Fruit fly (Drosophila melanogaster): ENCODE data around the gene ND-PDSW.
A peak's percentile ranks its signal among the peaks of the same experiment; 100 is the strongest.

ND-PDSW gene

dm6 chr2L:3438078-3438477 is 27.9 kb upstream of the ND-PDSW start:
- no peak for TF ChIP-seq Pif1B (GFP tag; optimal IDR thresholded peaks at IDR 0.05)
- TF ChIP-seq fd96Ca (GFP tag; IDR thresholded peaks at IDR 0.05): no peak
- no peak for TF ChIP-seq Ets98B (GFP tag; IDR thresholded peaks at IDR 0.05)
- TF ChIP-seq Snoo (tag; optimal IDR thresholded peaks at IDR 0.05): no peak
- TF ChIP-seq CG4496 (GFP tag; IDR thresholded peaks at IDR 0.05): no peak
- no peak for TF ChIP-seq CG10348 (GFP tag; IDR thresholded peaks at IDR 0.05)
- no peak for TF ChIP-seq CG34367 (tag; optimal IDR thresholded peaks at IDR 0.05)
- no peak for TF ChIP-seq CG8159 (tag; optimal IDR thresholded peaks at IDR 0.05)
- no peak for TF ChIP-seq rn (GFP tag; IDR thresholded peaks at IDR 0.05)

- no peak for TF ChIP-seq Pif1A (GFP tag; optimal IDR thresholded peaks at IDR 0.05)
- TF ChIP-seq CG14655 (GFP tag; optimal IDR thresholded peaks at IDR 0.05): peak; percentile 21
Observed at dm6 chr2L:3439502-3439901, 26.5 kb upstream of the ND-PDSW start.

- peak; percentile 63 for TF ChIP-seq CG17806 (tag; optimal IDR thresholded peaks at IDR 0.05)
- TF ChIP-seq Snoo (tag; optimal IDR thresholded peaks at IDR 0.05): no peak
- TF ChIP-seq CG13204 (GFP tag; optimal IDR thresholded peaks at IDR 0.05): peak; percentile 25
- TF ChIP-seq CG8159 (tag; optimal IDR thresholded peaks at IDR 0.05): peak; percentile 62
- no peak for TF ChIP-seq Pif1A (GFP tag; optimal IDR thresholded peaks at IDR 0.05)
- TF ChIP-seq CG14655 (GFP tag; optimal IDR thresholded peaks at IDR 0.05): peak; percentile 80
- peak; percentile 90 for TF ChIP-seq CG4496 (GFP tag; IDR thresholded peaks at IDR 0.05)
- no peak for TF ChIP-seq Pif1B (GFP tag; optimal IDR thresholded peaks at IDR 0.05)
- TF ChIP-seq CG9948 (tag; optimal IDR thresholded peaks at IDR 0.05): peak; percentile 52
- peak; percentile 92 for TF ChIP-seq Ets98B (GFP tag; IDR thresholded peaks at IDR 0.05)
- TF ChIP-seq EcR (GFP tag; optimal IDR thresholded peaks at IDR 0.05): no peak
- TF ChIP-seq CG8301 (tag; optimal IDR thresholded peaks at IDR 0.05): peak; percentile 76
- TF ChIP-seq CG34367 (tag; optimal IDR thresholded peaks at IDR 0.05): no peak
- TF ChIP-seq CG32121 (GFP tag; IDR thresholded peaks at IDR 0.05): peak; percentile 92
- peak; percentile 93 for TF ChIP-seq fd96Ca (GFP tag; IDR thresholded peaks at IDR 0.05)
- TF ChIP-seq gl (tag; optimal IDR thresholded peaks at IDR 0.05): peak; percentile 60
- peak; percentile 60 for TF ChIP-seq CG15710 (tag; optimal IDR thresholded peaks at IDR 0.05)
- peak; percentile 82 for TF ChIP-seq CG12605 (GFP tag; IDR thresholded peaks at IDR 0.05)
- TF ChIP-seq rn (GFP tag; IDR thresholded peaks at IDR 0.05): peak; percentile 83
- peak; percentile 24; the same call in 1 of the 2 replicates for TF ChIP-seq CG10348 (GFP tag; IDR thresholded peaks at IDR 0.05)
- TF ChIP-seq D1 (tag; optimal IDR thresholded peaks at IDR 0.05): no peak
Observed at dm6 chr2L:3440322-3440721, 25.6 kb upstream of the ND-PDSW start.

dm6 chr2L:3441158-3441557 is 24.8 kb upstream of the ND-PDSW start:
- no peak for TF ChIP-seq CG8301 (tag; optimal IDR thresholded peaks at IDR 0.05)
- TF ChIP-seq D1 (tag; optimal IDR thresholded peaks at IDR 0.05): no peak
- TF ChIP-seq CG4496 (GFP tag; IDR thresholded peaks at IDR 0.05): no peak
- TF ChIP-seq CG32121 (GFP tag; IDR thresholded peaks at IDR 0.05): no peak
- TF ChIP-seq Snoo (tag; optimal IDR thresholded peaks at IDR 0.05): no peak
- TF ChIP-seq EcR (GFP tag; optimal IDR thresholded peaks at IDR 0.05): no peak
- no peak for TF ChIP-seq CG10348 (GFP tag; IDR thresholded peaks at IDR 0.05)
- TF ChIP-seq CG13204 (GFP tag; optimal IDR thresholded peaks at IDR 0.05): no peak
- TF ChIP-seq CG12605 (GFP tag; IDR thresholded peaks at IDR 0.05): no peak
- no peak for TF ChIP-seq Pif1B (GFP tag; optimal IDR thresholded peaks at IDR 0.05)
- TF ChIP-seq Pif1A (GFP tag; optimal IDR thresholded peaks at IDR 0.05): no peak
- TF ChIP-seq CG14655 (GFP tag; optimal IDR thresholded peaks at IDR 0.05): no peak
- TF ChIP-seq rn (GFP tag; IDR thresholded peaks at IDR 0.05): no peak
- no peak for TF ChIP-seq CG34367 (tag; optimal IDR thresholded peaks at IDR 0.05)
- TF ChIP-seq CG8159 (tag; optimal IDR thresholded peaks at IDR 0.05): no peak
- no peak for TF ChIP-seq gl (tag; optimal IDR thresholded peaks at IDR 0.05)
- no peak for TF ChIP-seq CG9948 (tag; optimal IDR thresholded peaks at IDR 0.05)

dm6 chr2L:3441673-3442072 is 24.3 kb upstream of the ND-PDSW start:
- no peak for TF ChIP-seq CG34367 (tag; optimal IDR thresholded peaks at IDR 0.05)
- peak; percentile 23 for TF ChIP-seq CG17806 (tag; optimal IDR thresholded peaks at IDR 0.05)
- TF ChIP-seq CG4496 (GFP tag; IDR thresholded peaks at IDR 0.05): peak; percentile 63; the same call in 2 of the 3 replicates
- TF ChIP-seq Ets98B (GFP tag; IDR thresholded peaks at IDR 0.05): peak; percentile 56
- TF ChIP-seq CG32121 (GFP tag; IDR thresholded peaks at IDR 0.05): peak; percentile 63
- TF ChIP-seq CG9948 (tag; optimal IDR thresholded peaks at IDR 0.05): peak; percentile 8
- TF ChIP-seq CG13204 (GFP tag; optimal IDR thresholded peaks at IDR 0.05): no peak
- peak; percentile 8 for TF ChIP-seq Pif1A (GFP tag; optimal IDR thresholded peaks at IDR 0.05)
- TF ChIP-seq Snoo (tag; optimal IDR thresholded peaks at IDR 0.05): no peak
- TF ChIP-seq CG8159 (tag; optimal IDR thresholded peaks at IDR 0.05): no peak
- peak; percentile 58 for TF ChIP-seq CG14655 (GFP tag; optimal IDR thresholded peaks at IDR 0.05)
- TF ChIP-seq CG12605 (GFP tag; IDR thresholded peaks at IDR 0.05): peak; percentile 21; the same call in 1 of the 2 replicates
- peak; percentile 59 for TF ChIP-seq CG8301 (tag; optimal IDR thresholded peaks at IDR 0.05)

- TF ChIP-seq CG32121 (GFP tag; IDR thresholded peaks at IDR 0.05) (peak; percentile 79), CG15710 (tag; optimal IDR thresholded peaks at IDR 0.05) (peak; percentile 70), CG17806 (tag; optimal IDR thresholded peaks at IDR 0.05) (peak; percentile 73), CG4496 (GFP tag; IDR thresholded peaks at IDR 0.05) (peak; percentile 88), Pif1A (GFP tag; optimal IDR thresholded peaks at IDR 0.05) (no peak), CG13204 (GFP tag; optimal IDR thresholded peaks at IDR 0.05) (no peak), Pif1B (GFP tag; optimal IDR thresholded peaks at IDR 0.05) (no peak), EcR (GFP tag; optimal IDR thresholded peaks at IDR 0.05) (no peak), rn (GFP tag; IDR thresholded peaks at IDR 0.05) (peak; percentile 73), CG8159 (tag; optimal IDR thresholded peaks at IDR 0.05) (no peak), CG9948 (tag; optimal IDR thresholded peaks at IDR 0.05) (peak; percentile 71), fd96Ca (GFP tag; IDR thresholded peaks at IDR 0.05) (peak; percentile 89), CG12605 (GFP tag; IDR thresholded peaks at IDR 0.05) (peak; percentile 80), D1 (tag; optimal IDR thresholded peaks at IDR 0.05) (peak; percentile 11), Ets98B (GFP tag; IDR thresholded peaks at IDR 0.05) (peak; percentile 88), Snoo (tag; optimal IDR thresholded peaks at IDR 0.05) (peak; percentile 43), CG8301 (tag; optimal IDR thresholded peaks at IDR 0.05) (peak; percentile 84), CG34367 (tag; optimal IDR thresholded peaks at IDR 0.05) (peak; percentile 69), CG10348 (GFP tag; IDR thresholded peaks at IDR 0.05) (peak; percentile 27; the same call in 1 of the 2 replicates), CG14655 (GFP tag; optimal IDR thresholded peaks at IDR 0.05) (no peak), gl (tag; optimal IDR thresholded peaks at IDR 0.05) (peak; percentile 45)
Observed at dm6 chr2L:3444789-3445188, 21.2 kb upstream of the ND-PDSW start.

Data from whole organism, pupa.